Worm (Caenorhabditis elegans): ENCODE results near the gene srx-135.

Gene srx-135

ce11 chrV:13878226-13878625 lies 19.2 kb downstream of the srx-135 start (continued):
- TF ChIP-seq nhr-90 (tag; optimal IDR thresholded peaks at IDR 0.05; ENCODE audit: poor library complexity), result no peak
- no peak for TF ChIP-seq nhr-12 (tag; optimal IDR thresholded peaks at IDR 0.05)
- no peak for TF ChIP-seq ztf-4 (tag; optimal IDR thresholded peaks at IDR 0.05)
- TF ChIP-seq nhr-237 (tag; optimal IDR thresholded peaks at IDR 0.05), result no peak
- TF ChIP-seq Y116A8C.19 (tag; optimal IDR thresholded peaks at IDR 0.05; ENCODE audit: borderline replicate concordance), result no peak
- TF ChIP-seq nhr-28 (tag; optimal IDR thresholded peaks at IDR 0.05), result no peak
- TF ChIP-seq tbx-2 (tag; optimal IDR thresholded peaks at IDR 0.05), result no peak
- TF ChIP-seq nhr-20 (tag; optimal IDR thresholded peaks at IDR 0.05), result peak; percentile 48
- no peak for TF ChIP-seq irx-1 (tag; optimal IDR thresholded peaks at IDR 0.05)
- no peak for TF ChIP-seq ztf-11 (tag; optimal IDR thresholded peaks at IDR 0.05)
- TF ChIP-seq pax-3 (tag; optimal IDR thresholded peaks at IDR 0.05), result no peak

DNA sequence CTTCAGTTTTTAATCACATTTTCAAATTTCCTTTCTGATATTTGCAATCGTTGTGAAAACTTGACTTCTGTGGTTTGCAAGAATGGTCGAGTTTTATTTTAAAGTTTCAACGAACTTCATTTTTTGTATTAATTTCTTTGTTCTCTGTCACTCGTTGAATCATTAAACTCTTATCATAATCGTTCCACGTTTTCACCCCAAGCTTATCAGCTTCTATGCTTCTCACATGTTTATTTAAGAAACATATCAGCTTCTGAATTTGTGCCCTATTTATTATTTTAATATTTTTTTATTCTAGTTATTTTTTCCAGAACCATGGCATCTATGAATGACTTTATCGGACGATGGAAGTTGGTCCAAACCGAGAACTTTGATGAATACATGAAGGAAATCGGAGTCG lies 20.2 kb downstream of the srx-135 start, which contains the start of gene lbp-7:
lbp-7 (plus strand) TSS at position 312 of the 400 bp plus-strand sequence.
- TF ChIP-seq nhr-20 (tag; optimal IDR thresholded peaks at IDR 0.05) (peak; percentile 5), elt-2 (tag; optimal IDR thresholded peaks at IDR 0.05) (peak; percentile 86), hlh-17 (GFP tag; optimal IDR thresholded peaks at IDR 0.05; ENCODE audit: borderline replicate concordance) (no peak), tlp-1 (tag; optimal IDR thresholded peaks at IDR 0.05) (peak; percentile 8)

- TF ChIP-seq blmp-1 (tag; optimal IDR thresholded peaks at IDR 0.05) (peak; percentile 4), lin-14 (GFP tag; optimal IDR thresholded peaks at IDR 0.05) (peak; percentile 58), rnt-1 (tag; optimal IDR thresholded peaks at IDR 0.05) (peak; percentile 3), egl-27 (tag; optimal IDR thresholded peaks at IDR 0.05) (no peak), lin-13 (GFP tag; optimal IDR thresholded peaks at IDR 0.05) (no peak), unc-62 (GFP tag; optimal IDR thresholded peaks at IDR 0.05) (no peak), zip-4 (GFP tag; optimal IDR thresholded peaks at IDR 0.05) (no peak), pqm-1 (tag; optimal IDR thresholded peaks at IDR 0.05) (no peak), ceh-63 (GFP tag; optimal IDR thresholded peaks at IDR 0.05) (no peak), nhr-77 (tag; optimal IDR thresholded peaks at IDR 0.05) (no peak), hpl-2 (GFP tag; optimal IDR thresholded peaks at IDR 0.05) (no peak), dpl-1 (GFP tag; optimal IDR thresholded peaks at IDR 0.05) (peak; percentile 6 to 62 (median 56)), fkh-8 (tag; optimal IDR thresholded peaks at IDR 0.05) (no peak), lin-35 (GFP tag; optimal IDR thresholded peaks at IDR 0.05) (peak; percentile 19 to 55), ztf-4 (tag; optimal IDR thresholded peaks at IDR 0.05) (no peak), snu-23 (GFP tag; optimal IDR thresholded peaks at IDR 0.05) (peak; percentile 15), efl-1 (optimal IDR thresholded peaks at IDR 0.05) (peak; percentile 39 to 54), efl-1 (GFP tag; optimal IDR thresholded peaks at IDR 0.05 in 1 of 2) (peak; percentile 57 to 87), irx-1 (tag; optimal IDR thresholded peaks at IDR 0.05) (no peak), elt-2 (tag; optimal IDR thresholded peaks at IDR 0.05) (no peak), skn-1 (tag; optimal IDR thresholded peaks at IDR 0.05) (no peak), swsn-7 (tag; optimal IDR thresholded peaks at IDR 0.05) (no peak), lsy-2 (tag; optimal IDR thresholded peaks at IDR 0.05) (peak in 1 of 2 experiments; percentile 41)
These were observed 21.2 kb downstream of the srx-135 start for ce11 chrV:13880163-13880562.

- TF ChIP-seq egl-13 (tag; optimal IDR thresholded peaks at IDR 0.05) (no peak), hlh-17 (GFP tag; optimal IDR thresholded peaks at IDR 0.05; ENCODE audit: borderline replicate concordance) (no peak), lin-14 (GFP tag; optimal IDR thresholded peaks at IDR 0.05) (no peak), nhr-71 (tag; optimal IDR thresholded peaks at IDR 0.05) (no peak), sptf-1 (tag; optimal IDR thresholded peaks at IDR 0.05) (no peak), nhr-19 (GFP tag; conservative IDR thresholded peaks at IDR 0.05) (no peak), nhr-76 (tag; optimal IDR thresholded peaks at IDR 0.05) (no peak), pag-3 (tag; optimal IDR thresholded peaks at IDR 0.05; ENCODE audit: borderline replicate concordance, insufficient read depth) (no peak), snpc-4 (tag; optimal IDR thresholded peaks at IDR 0.05) (no peak), fkh-8 (tag; optimal IDR thresholded peaks at IDR 0.05) (no peak), nhr-90 (tag; optimal IDR thresholded peaks at IDR 0.05; ENCODE audit: poor library complexity) (no peak), efl-1 (optimal IDR thresholded peaks at IDR 0.05) (no peak), efl-1 (GFP tag; optimal IDR thresholded peaks at IDR 0.05 in 1 of 2) (no peak), unc-98 (GFP tag; IDR thresholded peaks at IDR 0.05) (no peak), jun-1 (tag; optimal IDR thresholded peaks at IDR 0.05) (no peak), lsy-2 (tag; optimal IDR thresholded peaks at IDR 0.05) (no peak), ama-1 (optimal IDR thresholded peaks at IDR 0.05) (no peak), nhr-237 (tag; optimal IDR thresholded peaks at IDR 0.05) (no peak), pqm-1 (tag; optimal IDR thresholded peaks at IDR 0.05) (no peak), vab-15 (tag; optimal IDR thresholded peaks at IDR 0.05) (no peak), hlh-4 (tag; optimal IDR thresholded peaks at IDR 0.05) (no peak)
These were observed 21.6 kb downstream of the srx-135 start, which contains the start of gene T22G5.3 for ce11 chrV:13880607-13881006. Gene T22G5.3 (plus strand): TSS chrV:13880907.
